Worm (Caenorhabditis elegans) whole organism, L1 larva: ENCODE data around the gene B0361.4.
A peak's percentile ranks its signal among the peaks of the same experiment; 100 is the strongest.

Experiments
- C04F5.9 ChIP-seq: sonication (generic microtip); optimal IDR thresholded peaks from 2 replicates; lab custom pipeline; 2016; ENCODE audit warnings: missing genetic modification characterization, missing compliant biosample characterization
- C16A3.4 ChIP-seq: fragments of 150-350 bp; optimal IDR thresholded peaks from 2 replicates; lab custom pipeline; 2014; ENCODE audit warnings: missing biosample characterization, missing genetic modification characterization
- alr-1 ChIP-seq: fragments of 200-800 bp; sonication (Bioruptor generic); optimal IDR thresholded peaks from 2 replicates; lab custom pipeline; 2018; ENCODE audit warnings: borderline replicate concordance, mild to moderate bottlenecking, missing genetic modification characterization, missing compliant biosample characterization
- ama-1 ChIP-seq: fragments of 150-350 bp; optimal IDR thresholded peaks from 2 replicates; lab custom pipeline; 2014
- blmp-1 ChIP-seq: fragments of 150-350 bp; optimal IDR thresholded peaks from 2 replicates; lab custom pipeline; 2014; ENCODE audit warnings: missing biosample characterization, missing genetic modification characterization
- ceh-8 ChIP-seq: fragments of 200-800 bp; sonication (Bioruptor generic); optimal IDR thresholded peaks from 2 replicates; lab custom pipeline; 2018; ENCODE audit warnings: mild to moderate bottlenecking, missing genetic modification characterization, moderate library complexity, missing compliant biosample characterization
- ceh-88 ChIP-seq: fragments of 200-800 bp; sonication (Bioruptor generic); IDR thresholded peaks from 2 replicates; pipeline ENCODE4 v1.3.6; 2022; ENCODE audit warnings: missing genetic modification characterization, missing compliant biosample characterization
- ceh-90 ChIP-seq: sonication (generic microtip); optimal IDR thresholded peaks from 2 replicates; lab custom pipeline; 2016; ENCODE audit warnings: missing genetic modification characterization, missing compliant biosample characterization
- efl-3 ChIP-seq: fragments of 200-800 bp; sonication (Bioruptor generic); optimal IDR thresholded peaks from 2 replicates; lab custom pipeline; 2018; ENCODE audit warnings: mild to moderate bottlenecking, missing genetic modification characterization, missing compliant biosample characterization
- egl-13 ChIP-seq: sonication (generic microtip); optimal IDR thresholded peaks from 2 replicates; lab custom pipeline; 2016; ENCODE audit warnings: missing genotype, missing genetic modification reagents, missing genetic modification characterization, missing compliant biosample characterization
- egl-27 ChIP-seq, 2 experiments: fragments of 150-350 bp in 1 of 2; sonication (generic microtip); optimal IDR thresholded peaks; 3 replicates each; lab custom pipeline; 2017 to 2018; ENCODE audit warnings: missing biosample characterization in 2 of 2, missing genetic modification characterization in 2 of 2, missing genetic modification reagents in 2 of 2
- elt-2 ChIP-seq: sonication (generic microtip); optimal IDR thresholded peaks from 2 replicates; lab custom pipeline; 2016; ENCODE audit warnings: missing genetic modification characterization, mild to moderate bottlenecking, inconsistent platforms, missing compliant biosample characterization, missing genetic modification reagents
- elt-3 ChIP-seq, 6 experiments: fragments of 150-350 bp in 1 of 6; sonication (generic microtip); optimal IDR thresholded peaks; 2 replicates each; lab custom pipeline; 2017 to 2018; ENCODE audit warnings: missing biosample characterization in 6 of 6, missing genetic modification characterization in 6 of 6, inconsistent platforms in 1 of 6
- fkh-10 ChIP-seq: sonication (generic microtip); optimal IDR thresholded peaks from 2 replicates; lab custom pipeline; 2017; ENCODE audit warnings: missing biosample characterization, missing genetic modification reagents, missing genetic modification characterization
- fkh-4 ChIP-seq: sonication (generic microtip); optimal IDR thresholded peaks from 2 replicates; lab custom pipeline; 2016; ENCODE audit warnings: missing compliant biosample characterization, missing genetic modification characterization, borderline replicate concordance
- fkh-8 ChIP-seq: sonication (generic microtip); optimal IDR thresholded peaks from 2 replicates; lab custom pipeline; 2016; ENCODE audit warnings: mild to moderate bottlenecking, missing genetic modification characterization, missing compliant biosample characterization
- fos-1 ChIP-seq: fragments of 150-350 bp; optimal IDR thresholded peaks from 2 replicates; lab custom pipeline; 2014; ENCODE audit warnings: missing biosample characterization, missing genetic modification characterization
- grh-1 ChIP-seq: fragments of 200-800 bp; sonication (Bioruptor generic); IDR thresholded peaks from 2 replicates; pipeline ENCODE4 v1.3.6; 2022; ENCODE audit warnings: missing genetic modification reagents, missing genetic modification characterization, missing compliant biosample characterization
- lin-13 ChIP-seq: fragments of 150-350 bp; optimal IDR thresholded peaks from 2 replicates; lab custom pipeline; 2014; ENCODE audit warnings: missing biosample characterization, missing genetic modification reagents, missing genetic modification characterization
- lin-14 ChIP-seq: fragments of 200-800 bp; sonication (Bioruptor generic); optimal IDR thresholded peaks from 2 replicates; lab custom pipeline; 2018; ENCODE audit warnings: mild to moderate bottlenecking, missing genetic modification characterization, moderate library complexity, missing compliant biosample characterization
- lin-15B ChIP-seq: fragments of 150-350 bp; sonication (generic microtip); optimal IDR thresholded peaks from 3 replicates; lab custom pipeline; 2014; ENCODE audit warnings: missing biosample characterization, missing genetic modification characterization
- lin-35 ChIP-seq, 2 experiments: fragments of 150-350 bp; optimal IDR thresholded peaks; 2 replicates each; lab custom pipeline; 2014; ENCODE audit warnings: missing biosample characterization in 2 of 2, missing genetic modification characterization in 2 of 2, missing genetic modification reagents in 2 of 2
- lir-3 ChIP-seq: sonication (generic microtip); optimal IDR thresholded peaks from 2 replicates; lab custom pipeline; 2016; ENCODE audit warnings: mild to moderate bottlenecking, missing genetic modification characterization, moderate library complexity, missing compliant biosample characterization; ENCODE audit not compliant: poor library complexity
- lsy-2 ChIP-seq, 2 experiments: fragments of 150-350 bp; optimal IDR thresholded peaks; 2 replicates each; lab custom pipeline; 2014; ENCODE audit warnings: missing biosample characterization in 2 of 2, missing genetic modification characterization in 2 of 2
- mab-9 ChIP-seq: fragments of 200-800 bp; sonication (Bioruptor generic); IDR thresholded peaks from 2 replicates; pipeline ENCODE4 v1.3.6; 2022; ENCODE audit warnings: missing genetic modification reagents, missing genetic modification characterization, missing compliant biosample characterization
- mdl-1 ChIP-seq, 2 experiments: fragments of 150-350 bp; optimal IDR thresholded peaks; 2 replicates each; lab custom pipeline; 2014 to 2017; ENCODE audit warnings: missing biosample characterization in 2 of 2, missing genetic modification characterization in 2 of 2, inconsistent platforms in 1 of 2
- mef-2 ChIP-seq: fragments of 150-350 bp; optimal IDR thresholded peaks from 2 replicates; lab custom pipeline; 2014; ENCODE audit warnings: missing biosample characterization, missing genetic modification characterization
- nhr-11 ChIP-seq: fragments of 150-350 bp; optimal IDR thresholded peaks from 2 replicates; lab custom pipeline; 2014; ENCODE audit warnings: missing biosample characterization, missing genetic modification characterization
- nhr-19 ChIP-seq: fragments of 200-800 bp; sonication (Bioruptor generic); conservative IDR thresholded peaks from 2 replicates; pipeline ENCODE4 v1.3.6; 2022; ENCODE audit warnings: missing genetic modification characterization, missing compliant biosample characterization
- nhr-20 ChIP-seq: sonication (generic microtip); optimal IDR thresholded peaks from 2 replicates; lab custom pipeline; 2016; ENCODE audit warnings: mild to moderate bottlenecking, missing genetic modification characterization, missing compliant biosample characterization
- nhr-47 ChIP-seq: sonication (generic microtip); optimal IDR thresholded peaks from 2 replicates; lab custom pipeline; 2016; ENCODE audit warnings: mild to moderate bottlenecking, missing genetic modification characterization, moderate library complexity, missing compliant biosample characterization
- nhr-71 ChIP-seq: sonication (generic microtip); optimal IDR thresholded peaks from 2 replicates; lab custom pipeline; 2016; ENCODE audit warnings: mild to moderate bottlenecking, missing genetic modification characterization, moderate library complexity, missing compliant biosample characterization
- nhr-76 ChIP-seq: sonication (generic microtip); optimal IDR thresholded peaks from 2 replicates; lab custom pipeline; 2017; ENCODE audit warnings: missing biosample characterization, missing genetic modification characterization
- nhr-84 ChIP-seq: sonication (generic microtip); optimal IDR thresholded peaks from 2 replicates; lab custom pipeline; 2017; ENCODE audit warnings: missing biosample characterization, missing genetic modification characterization
- nhr-85 ChIP-seq: sonication (generic microtip); peaks from one replicate; lab custom pipeline; 2016; ENCODE audit warnings: missing genetic modification characterization, inconsistent platforms, missing compliant biosample characterization
- nhr-90 ChIP-seq: sonication (generic microtip); optimal IDR thresholded peaks from 2 replicates; lab custom pipeline; 2016; ENCODE audit warnings: mild to moderate bottlenecking, missing genetic modification characterization, missing compliant biosample characterization; ENCODE audit not compliant: poor library complexity
- pax-3 ChIP-seq: fragments of 200-800 bp; sonication (Bioruptor generic); optimal IDR thresholded peaks from 2 replicates; lab custom pipeline; 2018; ENCODE audit warnings: mild to moderate bottlenecking, missing genetic modification characterization, moderate library complexity, missing compliant biosample characterization
- rnt-1 ChIP-seq: sonication (generic microtip); optimal IDR thresholded peaks from 2 replicates; lab custom pipeline; 2016; ENCODE audit warnings: mild to moderate bottlenecking, missing genetic modification characterization, moderate library complexity, missing compliant biosample characterization
- snpc-4 ChIP-seq: fragments of 150-350 bp; optimal IDR thresholded peaks from 2 replicates; lab custom pipeline; 2014; ENCODE audit warnings: missing biosample characterization, missing genetic modification characterization
- snu-23 ChIP-seq: sonication (generic microtip); optimal IDR thresholded peaks from 2 replicates; lab custom pipeline; 2016; ENCODE audit warnings: missing genetic modification characterization, missing compliant biosample characterization
- sptf-1 ChIP-seq: fragments of 150-350 bp; optimal IDR thresholded peaks from 2 replicates; lab custom pipeline; 2014; ENCODE audit warnings: missing biosample characterization, missing genetic modification characterization
- tbx-2 ChIP-seq: sonication (generic microtip); optimal IDR thresholded peaks from 2 replicates; lab custom pipeline; 2016; ENCODE audit warnings: missing genetic modification characterization, missing compliant biosample characterization
- unc-130 ChIP-seq: fragments of 150-350 bp; optimal IDR thresholded peaks from 2 replicates; lab custom pipeline; 2017; ENCODE audit warnings: missing biosample characterization, missing genetic modification characterization, inconsistent platforms
- unc-30 ChIP-seq: sonication (generic microtip); optimal IDR thresholded peaks from 2 replicates; lab custom pipeline; 2017; ENCODE audit warnings: missing biosample characterization, missing genetic modification characterization
- unc-62 ChIP-seq: fragments of 150-350 bp; optimal IDR thresholded peaks from 2 replicates; lab custom pipeline; 2014; ENCODE audit warnings: missing biosample characterization, missing genetic modification reagents, missing genetic modification characterization
- unc-86 ChIP-seq: sonication (generic microtip); optimal IDR thresholded peaks from 2 replicates; lab custom pipeline; 2016; ENCODE audit warnings: missing genetic modification characterization, missing compliant biosample characterization
- xbp-1 ChIP-seq: sonication (generic microtip); optimal IDR thresholded peaks from 2 replicates; lab custom pipeline; 2016; ENCODE audit warnings: missing genetic modification characterization, missing compliant biosample characterization
- ztf-11 ChIP-seq, 2 experiments: sonication (generic microtip); optimal IDR thresholded peaks; 2 replicates each; lab custom pipeline; 2016 to 2017; ENCODE audit warnings: missing genetic modification characterization in 2 of 2, missing biosample characterization in 1 of 2, missing compliant biosample characterization in 1 of 2
- ztf-4 ChIP-seq: fragments of 150-350 bp; optimal IDR thresholded peaks from 2 replicates; lab custom pipeline; 2014; ENCODE audit warnings: missing biosample characterization, missing genetic modification characterization

B0361.4 gene

DNA sequence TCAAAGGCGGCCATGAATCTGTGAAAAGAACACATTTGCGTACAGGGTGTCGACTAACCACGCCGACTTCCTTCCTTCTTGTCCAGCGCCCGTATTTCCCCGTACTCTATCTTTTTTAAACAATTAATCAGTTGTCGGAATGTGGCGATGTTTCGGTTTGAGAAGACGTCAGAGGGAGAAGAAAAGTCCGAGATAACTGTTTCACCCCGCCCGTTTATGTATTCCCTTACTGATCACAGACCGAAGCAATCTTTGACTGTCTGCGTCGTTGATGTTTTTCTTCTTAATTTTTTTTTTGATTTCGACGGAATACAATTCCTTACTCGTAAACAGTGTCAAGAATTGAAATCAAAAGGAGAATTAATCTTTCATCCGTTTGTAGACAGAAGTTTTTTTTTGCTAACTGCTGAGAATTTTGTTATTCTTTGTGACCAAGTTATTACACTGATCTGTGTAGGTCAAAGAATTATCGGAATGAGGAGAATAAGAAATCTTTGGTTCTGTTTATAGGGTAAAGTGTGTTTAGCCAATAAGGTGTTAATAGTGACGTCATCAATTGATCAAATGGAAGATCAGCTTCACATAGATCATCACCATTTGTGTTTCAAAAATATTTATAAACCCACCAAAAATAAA, 38.4 kb downstream of the B0361.4 start (continued):
- TF ChIP-seq mef-2 (tag; lab: Kevin White, UChicago) = no peak
- TF ChIP-seq nhr-84 (tag; lab: Kevin White, UChicago) = no peak
- peak; percentile 60 for TF ChIP-seq lin-14
- TF ChIP-seq C16A3.4 (tag; lab: Kevin White, UChicago) = no peak
- TF ChIP-seq ceh-90 (tag; lab: Kevin White, UChicago) = no peak
- no peak for TF ChIP-seq nhr-76 (tag; lab: Kevin White, UChicago)
- TF ChIP-seq ama-1 (lab: Kevin White, UChicago) = no peak
- no peak for TF ChIP-seq sptf-1 (tag; lab: Kevin White, UChicago)
- TF ChIP-seq unc-62 (GFP tag; lab: Kevin White, UChicago) = no peak
- TF ChIP-seq lir-3 (tag; lab: Kevin White, UChicago) = no peak
- TF ChIP-seq lsy-2 (tag; optimal IDR thresholded peaks at IDR 0.05; lab: Kevin White, UChicago) = peak in 1 of 2 experiments; percentile 33
- TF ChIP-seq nhr-11 (tag; lab: Kevin White, UChicago) = no peak
- no peak for TF ChIP-seq ztf-11 (tag; optimal IDR thresholded peaks at IDR 0.05; lab: Kevin White, UChicago)
- peak; percentile 62 for TF ChIP-seq nhr-20 (tag; lab: Kevin White, UChicago)
- TF ChIP-seq nhr-71 (tag; lab: Kevin White, UChicago) = peak; percentile 42
- TF ChIP-seq ceh-8 = no peak
- no peak for TF ChIP-seq snpc-4 (tag; lab: Kevin White, UChicago)
- TF ChIP-seq egl-27 (tag; optimal IDR thresholded peaks at IDR 0.05; lab: Kevin White, UChicago) = no peak
- no peak for TF ChIP-seq elt-2 (tag; lab: Kevin White, UChicago)
- no peak for TF ChIP-seq xbp-1 (tag; lab: Kevin White, UChicago)
- TF ChIP-seq ceh-88 (GFP tag; lab: Robert Waterston, UW) = no peak
- no peak for TF ChIP-seq grh-1 (GFP tag; lab: Robert Waterston, UW)
- peak; percentile 27 for TF ChIP-seq snu-23 (GFP tag; lab: Kevin White, UChicago)
- TF ChIP-seq C04F5.9 (tag; lab: Kevin White, UChicago) = no peak
- no peak for TF ChIP-seq nhr-47 (tag; lab: Kevin White, UChicago)
- no peak for TF ChIP-seq egl-13 (tag; lab: Kevin White, UChicago)
- TF ChIP-seq fkh-8 (tag; lab: Kevin White, UChicago) = no peak
- TF ChIP-seq fkh-10 (GFP tag; lab: Kevin White, UChicago) = no peak
- TF ChIP-seq fkh-4 (tag; lab: Kevin White, UChicago) = no peak
- no peak for TF ChIP-seq lin-15B (tag; lab: Kevin White, UChicago)
- TF ChIP-seq rnt-1 (tag; lab: Kevin White, UChicago) = no peak
- TF ChIP-seq efl-3 (GFP tag; lab: Kevin White, UChicago) = no peak
- no peak for TF ChIP-seq mdl-1 (tag; optimal IDR thresholded peaks at IDR 0.05; lab: Kevin White, UChicago)
- TF ChIP-seq nhr-85 (tag; lab: Kevin White, UChicago) = peak; percentile 95
- TF ChIP-seq ztf-4 = no peak
- TF ChIP-seq alr-1 (tag; lab: Kevin White, UChicago) = no peak

DNA sequence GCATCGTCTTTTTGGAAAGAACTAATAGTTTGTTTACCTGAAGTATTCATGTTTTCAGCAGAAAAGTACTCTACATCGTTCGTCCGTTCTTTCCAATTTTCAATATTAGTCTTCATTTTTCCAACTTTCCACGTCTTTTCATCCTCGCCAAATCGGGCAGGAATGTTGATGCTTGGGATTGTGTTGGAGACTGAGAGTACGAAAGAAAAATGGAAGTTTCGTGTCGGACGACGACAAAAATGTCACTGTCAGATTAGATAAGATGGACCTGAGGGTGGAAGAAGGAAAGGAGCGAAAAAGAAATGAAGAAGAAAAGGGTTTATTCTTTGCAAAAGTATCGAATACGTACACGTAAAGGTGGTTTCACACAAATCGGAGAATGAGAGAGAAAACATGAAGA, 39.3 kb downstream of the B0361.4 start:
- TF ChIP-seq lin-13 (GFP tag; lab: Kevin White, UChicago) (no peak), pax-3 (tag; lab: Kevin White, UChicago) (no peak), unc-86 (tag; lab: Kevin White, UChicago) (no peak), lin-15B (tag; lab: Kevin White, UChicago) (no peak), C16A3.4 (tag; lab: Kevin White, UChicago) (no peak), tbx-2 (tag; lab: Kevin White, UChicago) (no peak), unc-130 (tag; lab: Kevin White, UChicago) (no peak), ztf-11 (tag; optimal IDR thresholded peaks at IDR 0.05; lab: Kevin White, UChicago) (no peak), egl-27 (tag; optimal IDR thresholded peaks at IDR 0.05; lab: Kevin White, UChicago) (no peak), nhr-19 (GFP tag; lab: Robert Waterston, UW) (no peak), fos-1 (no peak), unc-30 (tag; lab: Kevin White, UChicago) (no peak), mef-2 (tag; lab: Kevin White, UChicago) (no peak), fkh-10 (GFP tag; lab: Kevin White, UChicago) (no peak), elt-3 (tag; optimal IDR thresholded peaks at IDR 0.05; lab: Kevin White, UChicago) (peak in 4 of 6 experiments; percentile 17 to 89 (median 46)), nhr-20 (tag; lab: Kevin White, UChicago) (peak; percentile 15), nhr-90 (tag; lab: Kevin White, UChicago) (no peak), mab-9 (GFP tag; lab: Robert Waterston, UW) (no peak), ceh-8 (no peak), blmp-1 (peak; percentile 81), lsy-2 (tag; optimal IDR thresholded peaks at IDR 0.05; lab: Kevin White, UChicago) (peak; percentile 2 to 32), grh-1 (GFP tag; lab: Robert Waterston, UW) (no peak), lin-35 (GFP tag; optimal IDR thresholded peaks at IDR 0.05; lab: Kevin White, UChicago) (no peak)
